Fruit fly (Drosophila melanogaster): ENCODE measurements around the gene eys.

DNA sequence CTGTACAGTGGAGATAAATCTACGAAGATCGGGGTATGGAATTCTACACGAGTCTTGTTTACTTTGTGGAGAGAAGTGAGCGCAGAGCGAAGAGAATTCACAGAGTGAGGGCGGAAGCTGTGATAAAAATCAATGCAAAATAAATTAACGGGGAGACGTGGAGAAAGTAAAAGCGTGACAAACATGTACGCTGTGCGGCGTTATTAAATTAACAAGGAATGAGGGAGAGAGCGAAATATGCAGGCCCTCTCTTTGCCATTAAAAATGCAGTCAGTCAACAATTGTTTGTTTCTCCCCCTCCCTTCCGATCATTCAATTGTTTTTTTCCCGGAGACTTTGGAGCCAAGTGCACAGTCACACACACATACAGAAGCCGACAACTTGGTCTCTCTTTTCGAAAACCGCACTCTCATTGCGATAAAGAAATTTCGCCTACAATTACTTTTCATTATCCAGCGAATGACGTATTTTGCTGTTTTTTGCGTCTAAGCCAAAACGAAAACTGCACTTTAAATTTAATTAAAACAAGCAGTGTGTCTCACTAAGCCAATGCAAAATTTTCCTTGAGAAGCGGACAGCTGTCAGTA lies 51.4 kb downstream of the eys start:
- TF ChIP-seq jim (GFP tag; optimal IDR thresholded peaks at IDR 0.05) (no peak), Hnf4 (GFP tag; optimal IDR thresholded peaks at IDR 0.05) (peak; percentile 86), usp (GFP tag; optimal IDR thresholded peaks at IDR 0.05) (no peak), Abd-B (GFP tag; optimal IDR thresholded peaks at IDR 0.05) (no peak), h (GFP tag; optimal IDR thresholded peaks at IDR 0.05) (peak; percentile 29), pan (optimal IDR thresholded peaks at IDR 0.05) (no peak), CG9705 (GFP tag; optimal IDR thresholded peaks at IDR 0.05) (no peak), sage (GFP tag; optimal IDR thresholded peaks at IDR 0.05) (no peak), foxo (GFP tag; optimal IDR thresholded peaks at IDR 0.05) (no peak)
